Worm (Caenorhabditis elegans) whole organism, L1 larva: ENCODE measurements around the gene pitr-1.

Source experiments
- Y116A8C.19 ChIP-seq: sonication (generic microtip); optimal IDR thresholded peaks from 2 replicates; lab custom pipeline; 2016; ENCODE audit warnings: missing compliant biosample characterization, missing genetic modification characterization, borderline replicate concordance
- ama-1 ChIP-seq: fragments of 150-350 bp; optimal IDR thresholded peaks from 2 replicates; lab custom pipeline; 2014
- blmp-1 ChIP-seq: fragments of 150-350 bp; optimal IDR thresholded peaks from 2 replicates; lab custom pipeline; 2014; ENCODE audit warnings: missing biosample characterization, missing genetic modification characterization
- ceh-8 ChIP-seq: fragments of 200-800 bp; sonication (Bioruptor generic); optimal IDR thresholded peaks from 2 replicates; lab custom pipeline; 2018; ENCODE audit warnings: mild to moderate bottlenecking, missing genetic modification characterization, moderate library complexity, missing compliant biosample characterization
- ceh-90 ChIP-seq: sonication (generic microtip); optimal IDR thresholded peaks from 2 replicates; lab custom pipeline; 2016; ENCODE audit warnings: missing genetic modification characterization, missing compliant biosample characterization
- efl-3 ChIP-seq: fragments of 200-800 bp; sonication (Bioruptor generic); optimal IDR thresholded peaks from 2 replicates; lab custom pipeline; 2018; ENCODE audit warnings: mild to moderate bottlenecking, missing genetic modification characterization, missing compliant biosample characterization
- egl-13 ChIP-seq: sonication (generic microtip); optimal IDR thresholded peaks from 2 replicates; lab custom pipeline; 2016; ENCODE audit warnings: missing genotype, missing genetic modification reagents, missing genetic modification characterization, missing compliant biosample characterization
- irx-1 ChIP-seq: sonication (generic microtip); optimal IDR thresholded peaks from 2 replicates; lab custom pipeline; 2016; ENCODE audit warnings: missing genetic modification characterization, missing compliant biosample characterization
- lin-15B ChIP-seq: fragments of 150-350 bp; sonication (generic microtip); optimal IDR thresholded peaks from 3 replicates; lab custom pipeline; 2014; ENCODE audit warnings: missing biosample characterization, missing genetic modification characterization
- lsy-2 ChIP-seq, 2 experiments: fragments of 150-350 bp; optimal IDR thresholded peaks; 2 replicates each; lab custom pipeline; 2014; ENCODE audit warnings: missing biosample characterization in 2 of 2, missing genetic modification characterization in 2 of 2
- mdl-1 ChIP-seq, 2 experiments: fragments of 150-350 bp; optimal IDR thresholded peaks; 2 replicates each; lab custom pipeline; 2014 to 2017; ENCODE audit warnings: missing biosample characterization in 2 of 2, missing genetic modification characterization in 2 of 2, inconsistent platforms in 1 of 2
- nhr-19 ChIP-seq: fragments of 200-800 bp; sonication (Bioruptor generic); conservative IDR thresholded peaks from 2 replicates; pipeline ENCODE4 v1.3.6; 2022; ENCODE audit warnings: missing genetic modification characterization, missing compliant biosample characterization
- nhr-20 ChIP-seq: sonication (generic microtip); optimal IDR thresholded peaks from 2 replicates; lab custom pipeline; 2016; ENCODE audit warnings: mild to moderate bottlenecking, missing genetic modification characterization, missing compliant biosample characterization
- nhr-71 ChIP-seq: sonication (generic microtip); optimal IDR thresholded peaks from 2 replicates; lab custom pipeline; 2016; ENCODE audit warnings: mild to moderate bottlenecking, missing genetic modification characterization, moderate library complexity, missing compliant biosample characterization
- snu-23 ChIP-seq: sonication (generic microtip); optimal IDR thresholded peaks from 2 replicates; lab custom pipeline; 2016; ENCODE audit warnings: missing genetic modification characterization, missing compliant biosample characterization
- tlp-1 ChIP-seq: fragments of 150-350 bp; optimal IDR thresholded peaks from 2 replicates; lab custom pipeline; 2014; ENCODE audit warnings: missing biosample characterization, missing genetic modification characterization
- unc-130 ChIP-seq: fragments of 150-350 bp; optimal IDR thresholded peaks from 2 replicates; lab custom pipeline; 2017; ENCODE audit warnings: missing biosample characterization, missing genetic modification characterization, inconsistent platforms
- unc-62 ChIP-seq: fragments of 150-350 bp; optimal IDR thresholded peaks from 2 replicates; lab custom pipeline; 2014; ENCODE audit warnings: missing biosample characterization, missing genetic modification reagents, missing genetic modification characterization
- vab-15 ChIP-seq: sonication (generic microtip); optimal IDR thresholded peaks from 2 replicates; lab custom pipeline; 2017; ENCODE audit warnings: missing genotype, mild to moderate bottlenecking, missing genetic modification characterization, missing compliant biosample characterization

Gene pitr-1

ce11 chrIV:7445236-7445635 is 51.4 kb downstream of the pitr-1 start, which contains the start of gene valv-1:
TSS of gene valv-1 (minus strand) at chrIV:7445336.
- TF ChIP-seq nhr-20 (tag; lab: Kevin White, UChicago) (no peak), ceh-90 (tag; lab: Kevin White, UChicago) (no peak), unc-130 (no peak), tlp-1 (tag; lab: Kevin White, UChicago) (no peak), lin-15B (no peak), Y116A8C.19 (tag; lab: Kevin White, UChicago) (no peak), irx-1 (tag; lab: Kevin White, UChicago) (no peak), efl-3 (GFP tag; lab: Kevin White, UChicago) (no peak), nhr-19 (GFP tag; lab: Robert Waterston, UW) (no peak), ceh-8 (GFP tag; lab: Kevin White, UChicago) (no peak), mdl-1 (tag; optimal IDR thresholded peaks at IDR 0.05; lab: Kevin White, UChicago) (no peak), nhr-71 (tag; lab: Kevin White, UChicago) (no peak), unc-62 (GFP tag; lab: Kevin White, UChicago) (no peak), snu-23 (GFP tag; lab: Kevin White, UChicago) (no peak), lsy-2 (tag; optimal IDR thresholded peaks at IDR 0.05; lab: Kevin White, UChicago) (no peak), vab-15 (tag; lab: Kevin White, UChicago) (no peak)

ce11 chrIV:7445995-7446394 is 52.1 kb downstream of the pitr-1 start, which contains the start of gene B0496.1:
TSS of gene B0496.1 (plus strand) at chrIV:7446295.
- TF ChIP-seq egl-13 (tag; lab: Kevin White, UChicago) (no peak), ama-1 (lab: Kevin White, UChicago) (no peak), blmp-1 (peak; percentile 41)
